Worm (Caenorhabditis elegans) whole organism, L4 larva: ENCODE results near the gene fip-2.

Source experiments
- F49E8.2 ChIP-seq: sonication (generic microtip); optimal IDR thresholded peaks from 2 replicates; lab custom pipeline; 2016; ENCODE audit warnings: missing compliant biosample characterization, mild to moderate bottlenecking, missing genetic modification characterization, borderline replicate concordance
- Y105C5A.15 ChIP-seq: fragments of 200-800 bp; sonication (Bioruptor generic); IDR thresholded peaks from 2 replicates; pipeline ENCODE4 v1.3.6; 2022; ENCODE audit warnings: missing genetic modification characterization, missing compliant biosample characterization
- Y48G9A.11 ChIP-seq: fragments of 200-800 bp; sonication (Bioruptor generic); IDR thresholded peaks from 2 replicates; pipeline ENCODE4 v1.3.6; 2022; ENCODE audit warnings: missing genetic modification reagents, missing genetic modification characterization, missing compliant biosample characterization
- aha-1 ChIP-seq: fragments of 150-350 bp; peaks from one replicate; lab custom pipeline; 2014; ENCODE audit warnings: missing biosample characterization, missing genetic modification characterization
- ceh-20 ChIP-seq: fragments of 200-800 bp; sonication (Bioruptor generic); IDR thresholded peaks from 2 replicates; pipeline ENCODE4 v1.3.6; 2022; ENCODE audit warnings: missing genetic modification reagents, missing genetic modification characterization, missing compliant biosample characterization
- ceh-28 ChIP-seq: fragments of 150-350 bp; optimal IDR thresholded peaks from 2 replicates; lab custom pipeline; 2014; ENCODE audit warnings: missing biosample characterization, missing genetic modification reagents, missing genetic modification characterization
- ceh-44 ChIP-seq: fragments of 200-800 bp; sonication (Bioruptor generic); IDR thresholded peaks from 2 replicates; pipeline ENCODE4 v1.3.6; 2022; ENCODE audit warnings: missing genetic modification reagents, missing genetic modification characterization, missing compliant biosample characterization
- ces-1 ChIP-seq: fragments of 150-350 bp; sonication (generic microtip); optimal IDR thresholded peaks from 4 replicates; lab custom pipeline; 2014; ENCODE audit warnings: missing biosample characterization, missing genetic modification reagents, missing genetic modification characterization
- daf-12 ChIP-seq: fragments of 150-350 bp; optimal IDR thresholded peaks from 2 replicates; lab custom pipeline; 2014; ENCODE audit warnings: missing biosample characterization, missing genetic modification reagents, missing genetic modification characterization
- daf-16 ChIP-seq, 3 experiments: sonication (generic microtip); optimal IDR thresholded peaks; 2 replicates each; lab custom pipeline; 2016 to 2017; ENCODE audit warnings: missing genetic modification characterization in 3 of 3, missing genetic modification reagents in 3 of 3, mild to moderate bottlenecking in 2 of 3, missing compliant biosample characterization in 2 of 3, missing biosample characterization in 1 of 3, moderate library complexity in 1 of 3
- daf-19 ChIP-seq: fragments of 200-800 bp; sonication (Bioruptor generic); conservative IDR thresholded peaks from 2 replicates; pipeline ENCODE4 v1.3.6; 2022; ENCODE audit warnings: missing genetic modification characterization, missing compliant biosample characterization
- daf-8 ChIP-seq: fragments of 200-800 bp; sonication (Bioruptor generic); IDR thresholded peaks from 2 replicates; pipeline ENCODE4 v1.3.6; 2022; ENCODE audit warnings: missing genetic modification characterization, missing compliant biosample characterization
- dmd-6 ChIP-seq: fragments of 200-800 bp; sonication (Bioruptor generic); IDR thresholded peaks from 2 replicates; pipeline ENCODE4 v1.3.6; 2022; ENCODE audit warnings: missing genetic modification reagents, missing genetic modification characterization, missing compliant biosample characterization
- dmd-9 ChIP-seq: fragments of 200-800 bp; sonication (Bioruptor generic); IDR thresholded peaks from 2 replicates; pipeline ENCODE4 v1.3.6; 2022; ENCODE audit warnings: missing genetic modification reagents, missing genetic modification characterization, missing compliant biosample characterization
- duxl-1 ChIP-seq: sonication (generic microtip); optimal IDR thresholded peaks from 2 replicates; lab custom pipeline; 2016; ENCODE audit warnings: mild to moderate bottlenecking, missing genetic modification characterization, moderate library complexity, missing compliant biosample characterization; ENCODE audit not compliant: poor library complexity
- egl-27 ChIP-seq: sonication (generic microtip); optimal IDR thresholded peaks from 3 replicates; lab custom pipeline; 2017; ENCODE audit warnings: missing biosample characterization, missing genetic modification reagents, missing genetic modification characterization
- egl-43 ChIP-seq: fragments of 200-800 bp; sonication (Bioruptor generic); IDR thresholded peaks from 2 replicates; pipeline ENCODE4 v1.3.6; 2022; ENCODE audit warnings: missing genetic modification reagents, missing genetic modification characterization, missing compliant biosample characterization
- fos-1 ChIP-seq: fragments of 150-350 bp; optimal IDR thresholded peaks from 2 replicates; lab custom pipeline; 2014; ENCODE audit warnings: missing biosample characterization, missing genetic modification characterization
- hlh-30 ChIP-seq: sonication (generic microtip); optimal IDR thresholded peaks from 2 replicates; lab custom pipeline; 2017; ENCODE audit warnings: antibody characterized with exemption, mild to moderate bottlenecking, missing genetic modification characterization, missing compliant biosample characterization; ENCODE audit not compliant: insufficient read depth
- hmg-1.1 ChIP-seq: fragments of 200-800 bp; sonication (Bioruptor generic); IDR thresholded peaks from 2 replicates; pipeline ENCODE4 v1.3.6; 2022; ENCODE audit warnings: missing genetic modification reagents, missing genetic modification characterization, missing compliant biosample characterization
- lir-3 ChIP-seq: sonication (generic microtip); optimal IDR thresholded peaks from 2 replicates; lab custom pipeline; 2016; ENCODE audit warnings: mild to moderate bottlenecking, missing genetic modification characterization, missing compliant biosample characterization
- mdl-1 ChIP-seq, 2 experiments: fragments of 150-350 bp in 1 of 2; sonication (generic microtip) in 1 of 2; optimal IDR thresholded peaks; 2 replicates each; lab custom pipeline; 2014 to 2017; ENCODE audit warnings: missing biosample characterization in 2 of 2, missing genetic modification characterization in 2 of 2
- mdt-29 ChIP-seq: fragments of 200-800 bp; sonication (Bioruptor generic); IDR thresholded peaks from 2 replicates; pipeline ENCODE4 v1.3.6; 2022; ENCODE audit warnings: missing genetic modification reagents, missing genetic modification characterization, missing compliant biosample characterization
- mxl-3 ChIP-seq: fragments of 200-800 bp; sonication (Bioruptor generic); optimal IDR thresholded peaks from 2 replicates; lab custom pipeline; 2018; ENCODE audit warnings: mild to moderate bottlenecking, missing genetic modification characterization, missing compliant biosample characterization
- nhr-10 ChIP-seq: fragments of 150-350 bp; optimal IDR thresholded peaks from 2 replicates; lab custom pipeline; 2014; ENCODE audit warnings: missing biosample characterization, missing genetic modification characterization
- nhr-237 ChIP-seq: sonication (generic microtip); optimal IDR thresholded peaks from 2 replicates; lab custom pipeline; 2017; ENCODE audit warnings: missing biosample characterization, missing genetic modification characterization
- nhr-42 ChIP-seq: fragments of 200-800 bp; sonication (Bioruptor generic); IDR thresholded peaks from 2 replicates; pipeline ENCODE4 v1.3.6; 2022; ENCODE audit warnings: missing genetic modification characterization, missing compliant biosample characterization
- nhr-6 ChIP-seq: fragments of 150-350 bp; optimal IDR thresholded peaks from 2 replicates; lab custom pipeline; 2014; ENCODE audit warnings: missing biosample characterization, missing genetic modification characterization
- nhr-76 ChIP-seq: fragments of 150-350 bp; optimal IDR thresholded peaks from 2 replicates; lab custom pipeline; 2014; ENCODE audit warnings: missing biosample characterization, missing genetic modification characterization
- nhr-77 ChIP-seq: fragments of 150-350 bp; optimal IDR thresholded peaks from 2 replicates; lab custom pipeline; 2014; ENCODE audit warnings: missing biosample characterization, missing genetic modification characterization
- pqm-1 ChIP-seq: sonication (generic microtip); optimal IDR thresholded peaks from 2 replicates; lab custom pipeline; 2017; ENCODE audit warnings: missing biosample characterization, missing genetic modification characterization
- sdz-12 ChIP-seq: fragments of 200-800 bp; sonication (Bioruptor generic); optimal IDR thresholded peaks from 2 replicates; lab custom pipeline; 2018; ENCODE audit warnings: mild to moderate bottlenecking, missing genetic modification characterization, missing compliant biosample characterization
- snpc-4 ChIP-seq: fragments of 150-350 bp; optimal IDR thresholded peaks from 2 replicates; lab custom pipeline; 2014; ENCODE audit warnings: missing biosample characterization, missing genetic modification characterization
- spr-3 ChIP-seq: fragments of 200-800 bp; sonication (Bioruptor generic); optimal IDR thresholded peaks from 2 replicates; lab custom pipeline; 2018; ENCODE audit warnings: mild to moderate bottlenecking, missing genetic modification characterization, missing compliant biosample characterization
- tag-97 ChIP-seq: fragments of 200-800 bp; sonication (Bioruptor generic); IDR thresholded peaks from 2 replicates; pipeline ENCODE4 v1.3.6; 2022; ENCODE audit warnings: missing genetic modification characterization, missing compliant biosample characterization
- unc-62 ChIP-seq, 3 experiments: fragments of 150-350 bp in 1 of 3; sonication (generic microtip); optimal IDR thresholded peaks in 2 of 3; peaks in 1 of 3; 1 replicate in 1 of 3; 2 replicates in 2 of 3; lab custom pipeline; 2014 to 2017; ENCODE audit warnings: missing biosample characterization in 3 of 3, missing genetic modification characterization in 3 of 3, missing genetic modification reagents in 3 of 3, missing genotype in 1 of 3
- zfp-2 ChIP-seq: sonication (generic microtip); optimal IDR thresholded peaks from 2 replicates; lab custom pipeline; 2016; ENCODE audit warnings: mild to moderate bottlenecking, missing genetic modification characterization, missing compliant biosample characterization
- ztf-7 ChIP-seq: fragments of 150-350 bp; optimal IDR thresholded peaks from 2 replicates; lab custom pipeline; 2014; ENCODE audit warnings: missing biosample characterization, missing genetic modification characterization

fip-2 gene

DNA sequence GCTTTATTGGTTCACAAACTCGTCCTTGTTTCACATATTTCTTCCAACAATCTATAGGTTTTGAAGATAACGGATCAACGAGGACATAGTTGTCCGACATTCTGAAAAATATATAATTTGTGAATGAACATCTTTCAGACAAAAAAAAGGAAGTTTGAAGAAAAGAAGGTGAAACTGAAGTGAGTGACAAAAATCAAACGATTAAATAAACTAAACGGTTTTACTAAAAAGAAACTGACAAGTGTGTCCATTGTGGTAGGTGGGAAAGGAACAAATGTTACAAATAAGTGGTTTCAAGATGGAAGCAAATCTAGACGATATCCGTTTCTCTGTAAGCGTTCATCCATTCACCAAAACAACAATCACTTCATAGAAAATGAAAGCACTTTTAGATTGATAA, 5.4 kb upstream of the fip-2 start, which contains the start of gene C25E10.12:
TSS of gene C25E10.12 (minus strand) at position 101 of the 400 bp plus-strand sequence.
- TF ChIP-seq duxl-1 (tag; lab: Kevin White, UChicago) (no peak), ces-1 (GFP tag; lab: Kevin White, UChicago) (no peak), tag-97 (GFP tag; lab: Robert Waterston, UW) (no peak), lir-3 (tag; lab: Kevin White, UChicago) (no peak), spr-3 (GFP tag; lab: Kevin White, UChicago) (no peak), aha-1 (tag; lab: Kevin White, UChicago) (no peak), pqm-1 (tag; lab: Kevin White, UChicago) (no peak), snpc-4 (no peak), sdz-12 (GFP tag; lab: Kevin White, UChicago) (no peak), egl-43 (GFP tag; lab: Robert Waterston, UW) (no peak), hlh-30 (tag; lab: Kevin White, UChicago) (no peak), mxl-3 (GFP tag; lab: Kevin White, UChicago) (no peak), unc-62 (GFP tag; optimal IDR thresholded peaks at IDR 0.05 in 1 of 2; lab: Kevin White, UChicago) (no peak), unc-62 (tag; optimal IDR thresholded peaks at IDR 0.05; lab: Kevin White, UChicago) (no peak), Y105C5A.15 (GFP tag; lab: Robert Waterston, UW) (no peak), daf-8 (no peak), nhr-10 (no peak), fos-1 (tag; lab: Kevin White, UChicago) (no peak), ceh-44 (GFP tag; lab: Robert Waterston, UW) (no peak)

DNA sequence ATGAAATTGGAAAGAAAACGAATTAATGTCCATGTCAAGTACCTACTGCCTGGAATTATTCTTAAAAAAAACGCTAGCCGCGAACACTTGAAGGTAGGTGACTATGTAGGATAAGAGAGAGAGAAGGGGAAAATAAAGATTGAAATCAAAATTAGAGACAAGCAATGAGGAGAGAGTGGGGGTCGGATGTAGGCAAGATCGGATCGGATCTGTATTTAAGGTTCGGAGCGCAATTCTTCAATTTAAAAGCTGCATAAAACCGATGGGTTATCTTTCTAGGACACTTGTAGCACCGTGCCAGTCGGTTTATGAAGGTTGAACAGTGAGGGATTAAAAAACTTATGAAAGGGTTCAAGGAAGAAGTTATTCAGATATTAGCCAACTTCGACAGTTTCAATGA, 4.6 kb upstream of the fip-2 start:
- TF ChIP-seq nhr-6 (tag; lab: Kevin White, UChicago) (no peak), nhr-76 (tag; lab: Kevin White, UChicago) (no peak)

DNA sequence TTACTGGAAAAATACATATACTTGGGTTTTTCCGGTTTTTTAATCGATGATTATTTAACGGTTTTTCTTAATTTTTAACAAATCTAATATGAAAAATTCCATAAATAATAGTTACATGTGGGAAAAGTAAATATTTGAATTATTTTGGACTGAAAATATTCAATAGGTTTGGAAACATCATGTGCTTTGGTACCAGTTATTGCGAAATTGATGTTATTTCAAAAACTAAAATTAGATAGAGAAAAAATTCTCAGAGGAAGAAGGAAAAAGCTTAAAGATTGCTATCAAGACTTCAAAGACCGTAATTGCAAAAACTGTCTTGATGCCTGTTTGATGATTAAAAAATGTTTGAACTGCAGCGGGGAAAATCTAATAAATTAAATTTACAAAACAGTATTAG, 2.8 kb upstream of the fip-2 start:
- no peak for TF ChIP-seq pqm-1 (tag; lab: Kevin White, UChicago)
- TF ChIP-seq Y48G9A.11 (GFP tag; lab: Robert Waterston, UW), result no peak
- no peak for TF ChIP-seq nhr-42
- peak in 1 of 2 experiments; percentile 70 for TF ChIP-seq unc-62 (GFP tag; optimal IDR thresholded peaks at IDR 0.05 in 1 of 2; lab: Kevin White, UChicago)
- TF ChIP-seq unc-62 (tag; optimal IDR thresholded peaks at IDR 0.05; lab: Kevin White, UChicago), result no peak
- TF ChIP-seq zfp-2 (tag; lab: Kevin White, UChicago), result no peak

DNA sequence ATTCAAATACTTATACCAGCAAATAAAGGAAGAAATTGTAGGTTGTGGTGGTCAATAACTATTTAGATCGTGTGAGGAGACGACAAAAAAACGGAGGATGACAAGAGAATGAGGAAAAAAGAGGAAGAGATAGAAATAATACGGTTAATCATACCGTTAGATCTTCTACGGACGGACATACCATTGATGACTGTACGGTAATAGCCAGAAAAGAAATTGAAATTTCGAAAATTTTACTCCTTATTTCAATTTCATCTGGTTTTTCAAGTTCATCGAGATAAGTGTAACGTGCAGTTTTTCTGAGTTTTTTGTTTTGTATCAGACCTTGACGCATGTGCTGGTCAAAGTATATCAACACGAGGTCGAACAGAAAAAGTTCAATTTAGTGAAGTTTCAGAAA, 1.9 kb upstream of the fip-2 start:
- no peak for TF ChIP-seq mdt-29 (GFP tag; lab: Robert Waterston, UW)
- peak in 1 of 2 experiments; percentile 13 for TF ChIP-seq unc-62 (GFP tag; optimal IDR thresholded peaks at IDR 0.05 in 1 of 2; lab: Kevin White, UChicago)
- TF ChIP-seq unc-62 (tag; optimal IDR thresholded peaks at IDR 0.05; lab: Kevin White, UChicago), result no peak

DNA sequence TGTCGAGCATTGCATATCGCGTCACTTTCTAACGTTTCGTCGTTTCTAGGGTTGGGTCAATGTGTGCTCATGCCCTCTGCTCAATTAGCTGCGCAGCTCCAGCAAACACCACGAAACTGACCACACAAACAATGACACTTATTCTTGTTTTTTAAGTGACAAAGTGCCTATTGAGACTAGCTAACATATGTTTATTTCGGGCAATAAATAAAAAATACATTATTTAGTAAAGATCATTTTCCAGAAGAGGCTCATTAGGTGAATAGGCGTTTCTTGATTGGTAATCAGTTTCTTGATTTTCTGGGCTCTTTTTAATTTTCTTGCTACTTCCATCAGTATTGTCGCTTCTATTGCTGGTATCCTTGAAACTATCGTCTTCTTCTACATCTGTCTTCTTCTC, 1.9 kb downstream of the fip-2 start, which contains the start of gene T27E4.5:
TSS of gene T27E4.5 (minus strand) at position 101 of the 400 bp plus-strand sequence.
- peak; percentile 31 for TF ChIP-seq aha-1 (tag; lab: Kevin White, UChicago)
- TF ChIP-seq mdt-29 (GFP tag; lab: Robert Waterston, UW), result no peak
- TF ChIP-seq, all 104 proteins: peak for 1

DNA sequence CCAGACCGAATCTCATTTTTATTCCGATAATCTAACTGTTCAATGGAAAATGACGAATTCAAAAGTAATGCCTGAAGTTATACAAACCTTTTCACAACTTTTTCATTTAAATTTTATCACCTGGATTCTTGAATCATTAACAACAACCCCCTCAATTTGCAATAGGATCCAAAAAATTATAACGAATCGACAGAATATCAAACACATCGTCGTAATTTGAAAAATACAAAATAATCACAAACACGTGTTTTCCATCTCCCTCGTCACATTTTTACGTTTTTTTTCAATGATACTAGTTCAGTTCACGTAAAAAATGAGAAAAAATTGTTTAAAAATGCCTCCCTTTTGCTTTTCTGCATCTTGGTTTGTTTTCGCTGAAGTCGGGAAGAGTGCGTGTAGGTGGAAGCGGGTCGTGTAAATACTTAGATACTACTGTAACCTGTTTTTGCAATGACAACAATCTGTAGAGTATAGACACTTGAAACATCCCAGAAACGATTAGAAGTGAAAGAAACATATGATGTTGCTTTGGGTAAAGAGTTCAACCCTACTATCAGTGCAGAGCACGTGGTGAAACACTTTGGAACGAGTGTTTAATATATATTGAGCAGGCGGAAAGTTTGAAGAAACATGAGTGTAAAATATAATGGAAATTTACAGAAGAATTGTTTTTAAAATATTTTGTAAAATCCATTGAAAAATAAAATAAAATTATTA, 5.7 kb downstream of the fip-2 start, which contains the start of gene oac-50:
TSS of gene oac-50 (minus strand) at position 219 of the 717 bp plus-strand sequence.
- TF ChIP-seq ceh-20 (GFP tag; lab: Robert Waterston, UW) (no peak), daf-16 (GFP tag; optimal IDR thresholded peaks at IDR 0.05; lab: Kevin White, UChicago) (no peak), daf-16 (tag; optimal IDR thresholded peaks at IDR 0.05; lab: Kevin White, UChicago) (peak; percentile 39), egl-27 (no peak), unc-62 (GFP tag; optimal IDR thresholded peaks at IDR 0.05 in 1 of 2; lab: Kevin White, UChicago) (peak in 1 of 2 experiments; percentile 96), unc-62 (tag; optimal IDR thresholded peaks at IDR 0.05; lab: Kevin White, UChicago) (no peak), nhr-77 (tag; lab: Kevin White, UChicago) (no peak), ceh-28 (no peak), daf-19 (GFP tag; lab: Robert Waterston, UW) (no peak), hmg-1.1 (GFP tag; lab: Robert Waterston, UW) (no peak), ztf-7 (tag; lab: Kevin White, UChicago) (no peak), hlh-30 (tag; lab: Kevin White, UChicago) (peak; percentile 31), daf-12 (tag; lab: Kevin White, UChicago) (no peak), zfp-2 (tag; lab: Kevin White, UChicago) (no peak), nhr-237 (tag; lab: Kevin White, UChicago) (no peak), mdl-1 (tag; optimal IDR thresholded peaks at IDR 0.05; lab: Kevin White, UChicago) (no peak), dmd-6 (peak; percentile 28; the same call in 1 of the 2 replicates), daf-8 (no peak), dmd-9 (GFP tag; lab: Robert Waterston, UW) (no peak), F49E8.2 (no peak)
